Fruit fly (Drosophila melanogaster): ENCODE data around the gene pod1.

The pod1 gene

DNA sequence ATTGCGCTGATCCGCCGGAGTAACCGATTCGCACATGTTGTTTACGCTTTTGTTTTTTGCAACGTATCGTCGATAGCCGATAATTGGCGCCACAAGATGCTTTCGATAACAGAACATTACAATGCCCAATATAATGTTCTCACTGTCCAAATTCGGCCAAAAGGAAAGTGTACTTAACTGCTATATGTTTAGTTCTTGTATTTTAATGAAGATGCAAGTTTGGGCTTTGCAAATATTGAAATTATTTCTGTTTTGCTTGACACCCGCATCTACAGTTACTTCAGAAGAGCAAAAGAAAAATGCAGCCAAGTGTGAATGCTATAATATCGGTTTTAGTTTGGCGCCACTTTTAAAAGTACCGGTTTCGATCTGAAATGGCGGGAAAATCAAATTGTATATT lies 49.1 kb downstream of the pod1 start:
- TF ChIP-seq Vsx2 (GFP tag; optimal IDR thresholded peaks at IDR 0.05; ENCODE audit: partially characterized antibody) (no peak), N (GFP tag; optimal IDR thresholded peaks at IDR 0.05) (peak; percentile 100), Mio (GFP tag; optimal IDR thresholded peaks at IDR 0.05) (peak; percentile 39), foxo (GFP tag; optimal IDR thresholded peaks at IDR 0.05) (peak; percentile 65 to 95), usp (GFP tag; optimal IDR thresholded peaks at IDR 0.05) (no peak), ey (GFP tag; optimal IDR thresholded peaks at IDR 0.05) (peak; percentile 91), Myc (optimal IDR thresholded peaks at IDR 0.05) (peak; percentile 19), GATAd (GFP tag; optimal IDR thresholded peaks at IDR 0.05) (no peak), fru (GFP tag; optimal IDR thresholded peaks at IDR 0.05) (peak; percentile 93), Jra (GFP tag; optimal IDR thresholded peaks at IDR 0.05) (peak; percentile 15), CrebA (GFP tag; optimal IDR thresholded peaks at IDR 0.05; ENCODE audit: borderline replicate concordance) (no peak), tai (GFP tag; optimal IDR thresholded peaks at IDR 0.05) (no peak), h (GFP tag; optimal IDR thresholded peaks at IDR 0.05) (peak; percentile 93), Hr78 (GFP tag; optimal IDR thresholded peaks at IDR 0.05) (peak; percentile 85), dl (GFP tag; optimal IDR thresholded peaks at IDR 0.05; ENCODE audit: insufficient read depth in 1 of 2, partially characterized antibody in 2 of 2) (no peak), psq (GFP tag; optimal IDR thresholded peaks at IDR 0.05) (peak; percentile 76), br (GFP tag; optimal IDR thresholded peaks at IDR 0.05) (peak; percentile 88), Hnf4 (GFP tag; optimal IDR thresholded peaks at IDR 0.05) (peak; percentile 88), Dfd (GFP tag; optimal IDR thresholded peaks at IDR 0.05) (no peak), Dif (GFP tag; optimal IDR thresholded peaks at IDR 0.05; ENCODE audit: partially characterized antibody) (no peak), dsf (GFP tag; optimal IDR thresholded peaks at IDR 0.05; ENCODE audit: borderline replicate concordance) (no peak), HLH106 (tag; optimal IDR thresholded peaks at IDR 0.05) (peak; percentile 96), lola (GFP tag; optimal IDR thresholded peaks at IDR 0.05) (peak; percentile 24), Sp1 (GFP tag; optimal IDR thresholded peaks at IDR 0.05) (peak; percentile 90), brk (GFP tag; optimal IDR thresholded peaks at IDR 0.05) (no peak), CG32264 (GFP tag; optimal IDR thresholded peaks at IDR 0.05) (peak; percentile 79), dmrt93B (GFP tag; optimal IDR thresholded peaks at IDR 0.05) (peak; percentile 91), Rel (GFP tag; optimal IDR thresholded peaks at IDR 0.05) (no peak), Rel (tag; optimal IDR thresholded peaks at IDR 0.05) (peak; percentile 82), pan (optimal IDR thresholded peaks at IDR 0.05) (no peak), Abd-B (GFP tag; optimal IDR thresholded peaks at IDR 0.05) (peak; percentile 30), jim (GFP tag; optimal IDR thresholded peaks at IDR 0.05) (no peak), rgr (GFP tag; optimal IDR thresholded peaks at IDR 0.05) (peak; percentile 91), CG9705 (GFP tag; optimal IDR thresholded peaks at IDR 0.05) (peak; percentile 92), sv (GFP tag; optimal IDR thresholded peaks at IDR 0.05) (peak; percentile 86), OdsH (GFP tag; optimal IDR thresholded peaks at IDR 0.05) (peak; percentile 80), sage (GFP tag; optimal IDR thresholded peaks at IDR 0.05) (peak; percentile 71), Hr83 (GFP tag; optimal IDR thresholded peaks at IDR 0.05; ENCODE audit: poor library complexity, severe bottlenecking) (no peak), woc (GFP tag; optimal IDR thresholded peaks at IDR 0.05) (peak; percentile 81)

- TF ChIP-seq dmrt93B (GFP tag; optimal IDR thresholded peaks at IDR 0.05) = no peak
- no peak for TF ChIP-seq Vsx2 (GFP tag; optimal IDR thresholded peaks at IDR 0.05; ENCODE audit: partially characterized antibody)
- peak; percentile 77 for TF ChIP-seq psq (GFP tag; optimal IDR thresholded peaks at IDR 0.05)
- no peak for TF ChIP-seq h (GFP tag; optimal IDR thresholded peaks at IDR 0.05)
- TF ChIP-seq dl (GFP tag; optimal IDR thresholded peaks at IDR 0.05; ENCODE audit: insufficient read depth in 1 of 2, partially characterized antibody in 2 of 2) = no peak
- TF ChIP-seq Rel (GFP tag; optimal IDR thresholded peaks at IDR 0.05) = no peak
- TF ChIP-seq Rel (tag; optimal IDR thresholded peaks at IDR 0.05) = peak; percentile 67
- no peak for TF ChIP-seq GATAd (GFP tag; optimal IDR thresholded peaks at IDR 0.05)
- TF ChIP-seq N (GFP tag; optimal IDR thresholded peaks at IDR 0.05) = no peak
- no peak for TF ChIP-seq sv (GFP tag; optimal IDR thresholded peaks at IDR 0.05)
- TF ChIP-seq Dif (GFP tag; optimal IDR thresholded peaks at IDR 0.05; ENCODE audit: partially characterized antibody) = peak; percentile 31
- TF ChIP-seq Sp1 (GFP tag; optimal IDR thresholded peaks at IDR 0.05) = peak; percentile 45
These were observed 49.9 kb downstream of the pod1 start for dm6 chrX:6853384-6853783.

All from whole organism, wandering third instar larva.